Worm (Caenorhabditis elegans) whole organism, L2 larva: ENCODE data around the gene C02B4.3.
A peak's percentile ranks its signal among the peaks of the same experiment; 100 is the strongest.

Source experiments
- ama-1 ChIP-seq: fragments of 150-350 bp; optimal IDR thresholded peaks from 2 replicates; lab custom pipeline; 2018; ENCODE audit warnings: inconsistent platforms
- lin-39 ChIP-seq: fragments of 150-350 bp; optimal IDR thresholded peaks from 2 replicates; lab custom pipeline; 2014; ENCODE audit warnings: missing biosample characterization, missing genetic modification reagents, missing genetic modification characterization
- mab-5 ChIP-seq: fragments of 150-350 bp; optimal IDR thresholded peaks from 2 replicates; lab custom pipeline; 2014; ENCODE audit warnings: missing biosample characterization, missing genetic modification characterization
- peb-1 ChIP-seq: fragments of 150-350 bp; optimal IDR thresholded peaks from 2 replicates; lab custom pipeline; 2014; ENCODE audit warnings: missing biosample characterization, missing genetic modification characterization
- unc-62 ChIP-seq: fragments of 150-350 bp; optimal IDR thresholded peaks from 2 replicates; lab custom pipeline; 2014; ENCODE audit warnings: missing biosample characterization, missing genetic modification reagents, missing genetic modification characterization
- zag-1 ChIP-seq: fragments of 150-350 bp; optimal IDR thresholded peaks from 2 replicates; lab custom pipeline; 2014; ENCODE audit warnings: missing biosample characterization, missing genetic modification characterization
- ztf-4 ChIP-seq: fragments of 150-350 bp; optimal IDR thresholded peaks from 2 replicates; lab custom pipeline; 2014; ENCODE audit warnings: missing biosample characterization, missing genetic modification characterization

DNA sequence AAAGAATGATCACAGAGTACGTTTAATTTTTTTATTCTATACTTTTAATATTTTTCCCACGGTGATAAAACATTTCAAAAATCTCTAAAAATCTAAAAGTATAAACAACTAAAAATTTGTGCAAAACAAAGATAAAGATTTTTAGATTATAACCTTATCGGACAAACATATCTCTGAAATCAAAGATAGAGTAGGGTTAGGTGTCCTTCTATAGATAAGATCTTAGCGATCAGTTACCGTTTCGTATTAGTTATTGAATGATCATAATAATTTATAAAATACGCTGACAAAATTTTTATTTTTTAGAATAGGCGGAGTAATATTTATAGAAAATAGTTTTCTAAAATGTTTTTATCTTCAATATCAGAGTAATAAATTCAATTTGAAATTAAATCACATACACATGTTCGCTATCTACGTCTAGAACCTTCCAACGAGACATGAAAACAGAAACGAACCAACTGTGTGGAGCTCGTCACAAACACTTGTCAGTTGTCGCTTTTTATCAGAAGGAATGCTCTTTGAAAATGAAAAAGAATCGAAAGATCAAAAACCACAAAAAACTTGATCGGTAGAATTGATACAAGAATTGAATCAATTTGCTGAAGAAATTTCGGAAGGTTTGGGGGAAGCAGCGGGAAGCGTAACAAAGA lies 12.1 kb upstream of the C02B4.3 start:
- TF ChIP-seq mab-5 (tag; lab: Kevin White, UChicago) (no peak), lin-39 (tag; lab: Kevin White, UChicago) (no peak), unc-62 (GFP tag; lab: Kevin White, UChicago) (no peak), ztf-4 (peak; percentile 21), zag-1 (tag; lab: Kevin White, UChicago) (no peak), peb-1 (tag; lab: Kevin White, UChicago) (no peak), ama-1 (no peak)
